Fruit fly (Drosophila melanogaster): ENCODE results near the gene alpha-Est1.

Gene alpha-Est1

dm6 chr3R:7523594-7523993, 25.3 kb downstream of the alpha-Est1 start, which contains the start of gene alpha-Est7:
Gene alpha-Est7, minus strand, starts transcription at chr3R:7523753.
- no peak for TF ChIP-seq ttk (optimal IDR thresholded peaks at IDR 0.05)
- no peak for TF ChIP-seq psq (optimal IDR thresholded peaks at IDR 0.05)
- no peak for TF ChIP-seq Myc (optimal IDR thresholded peaks at IDR 0.05)
- no peak for TF ChIP-seq Sin3A (optimal IDR thresholded peaks at IDR 0.05)

dm6 chr3R:7522266-7522955, 26.5 kb downstream of the alpha-Est1 start:
- no peak for TF ChIP-seq Myc (optimal IDR thresholded peaks at IDR 0.05)
- TF ChIP-seq psq (optimal IDR thresholded peaks at IDR 0.05) = no peak
- TF ChIP-seq ttk (optimal IDR thresholded peaks at IDR 0.05) = no peak
- TF ChIP-seq insv (optimal IDR thresholded peaks at IDR 0.05) = no peak
- no peak for TF ChIP-seq h (optimal IDR thresholded peaks at IDR 0.05)
- TF ChIP-seq Sin3A (optimal IDR thresholded peaks at IDR 0.05) = no peak

dm6 chr3R:7519356-7519755, 29.6 kb downstream of the alpha-Est1 start, which contains the start of gene Ubc84D:
Gene Ubc84D, minus strand, starts transcription at chr3R:7519456.
- TF ChIP-seq insv (optimal IDR thresholded peaks at IDR 0.05) (no peak), psq (optimal IDR thresholded peaks at IDR 0.05) (no peak), Sin3A (optimal IDR thresholded peaks at IDR 0.05) (no peak), h (optimal IDR thresholded peaks at IDR 0.05) (no peak), Myc (optimal IDR thresholded peaks at IDR 0.05) (no peak), ttk (optimal IDR thresholded peaks at IDR 0.05) (no peak)

DNA sequence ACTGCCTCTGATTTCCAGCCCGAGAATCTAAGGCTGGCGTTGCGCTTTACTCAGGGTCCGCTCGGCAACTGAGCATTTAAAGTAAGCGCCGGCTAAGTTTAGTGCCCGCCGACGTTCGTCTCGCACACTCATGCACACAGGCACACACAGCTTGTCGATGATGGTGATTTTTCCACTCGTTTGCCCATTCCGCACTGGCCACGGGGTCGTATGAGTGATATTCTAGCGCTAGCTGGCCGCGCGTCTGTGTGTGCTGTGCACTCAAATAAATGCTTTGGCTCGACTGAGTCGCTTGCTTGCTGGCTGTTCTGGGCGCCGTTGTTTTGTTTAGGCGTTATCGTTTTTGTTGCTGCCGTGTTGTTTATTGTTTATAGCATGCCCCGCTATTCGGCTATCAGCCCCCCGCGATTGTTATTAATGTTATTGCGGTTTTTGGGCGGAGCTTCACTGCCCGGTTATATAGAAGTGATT, 33.3 kb downstream of the alpha-Est1 start, which contains the start of gene alpha-Est8:
alpha-Est8 (minus strand) TSS at position 72 of the 471 bp plus-strand sequence.
- TF ChIP-seq insv (optimal IDR thresholded peaks at IDR 0.05) (no peak), h (optimal IDR thresholded peaks at IDR 0.05) (no peak), Myc (optimal IDR thresholded peaks at IDR 0.05) (no peak), ttk (optimal IDR thresholded peaks at IDR 0.05) (no peak), psq (optimal IDR thresholded peaks at IDR 0.05) (no peak), Sin3A (optimal IDR thresholded peaks at IDR 0.05) (no peak)

DNA sequence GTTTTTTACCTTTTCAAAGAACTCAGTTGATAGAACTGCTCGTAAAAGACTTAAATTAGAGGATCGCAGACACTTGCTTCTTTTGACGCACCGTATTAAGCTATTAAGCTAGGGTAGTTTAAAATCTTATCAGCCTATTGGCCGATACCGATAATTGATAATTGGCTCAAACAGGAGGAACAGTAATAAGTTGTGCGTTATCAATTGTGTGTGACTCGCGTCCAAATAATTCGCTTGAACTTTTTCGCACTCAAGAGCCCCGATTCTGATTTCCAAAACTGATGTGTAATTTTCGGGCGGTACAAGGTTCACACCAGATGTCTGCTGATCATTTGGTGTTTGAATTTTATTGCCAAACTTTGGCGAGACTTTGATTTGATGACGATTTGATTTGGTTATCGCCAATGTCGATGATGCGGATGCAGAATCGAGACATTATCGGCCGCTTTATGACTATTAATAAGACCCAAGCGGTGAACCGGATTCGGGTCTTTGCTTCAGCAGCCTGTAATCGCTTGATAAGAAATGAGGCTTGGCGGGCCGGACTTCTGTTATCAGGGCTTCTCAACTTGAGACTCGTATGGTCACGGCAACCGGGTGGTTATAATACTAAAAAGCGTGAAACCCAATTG, 34.6 kb downstream of the alpha-Est1 start:
- no peak for TF ChIP-seq ttk (optimal IDR thresholded peaks at IDR 0.05)
- no peak for TF ChIP-seq h (optimal IDR thresholded peaks at IDR 0.05)
- TF ChIP-seq Sin3A (optimal IDR thresholded peaks at IDR 0.05) = no peak
- no peak for TF ChIP-seq psq (optimal IDR thresholded peaks at IDR 0.05)
- TF ChIP-seq Myc (optimal IDR thresholded peaks at IDR 0.05) = no peak
- TF ChIP-seq insv (optimal IDR thresholded peaks at IDR 0.05) = no peak

DNA sequence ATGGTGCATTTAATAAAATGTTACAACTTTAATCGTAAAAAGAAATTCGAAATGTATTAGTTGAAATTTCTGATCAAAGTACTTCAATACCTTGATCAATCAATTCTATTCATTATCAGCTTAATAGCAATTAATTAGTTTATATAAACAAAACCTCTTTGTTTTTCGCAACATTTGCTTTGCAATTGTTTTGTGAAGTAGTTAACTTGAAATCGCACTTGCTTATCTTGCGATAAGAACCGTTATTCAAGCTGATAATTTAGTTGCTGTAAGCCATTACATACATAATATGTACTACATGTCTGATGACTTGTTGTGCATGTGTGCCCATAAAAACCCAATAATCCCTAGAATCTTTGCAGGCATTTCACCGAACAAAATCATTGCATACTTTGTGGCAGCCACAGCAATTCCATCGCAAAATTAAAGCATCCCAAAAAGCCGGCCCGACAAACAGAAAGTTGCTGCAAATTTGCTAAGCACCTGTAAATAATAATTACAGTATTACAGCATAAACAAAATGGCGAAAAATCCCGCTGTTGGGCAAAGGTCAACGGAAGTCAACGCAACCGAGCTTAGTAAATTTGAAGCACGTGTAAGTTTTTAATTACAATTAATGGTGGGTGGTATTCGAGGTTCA, 40.6 kb downstream of the alpha-Est1 start:
- no peak for TF ChIP-seq Sin3A (optimal IDR thresholded peaks at IDR 0.05)
- TF ChIP-seq Myc (optimal IDR thresholded peaks at IDR 0.05) = no peak
- no peak for TF ChIP-seq h (optimal IDR thresholded peaks at IDR 0.05)
- TF ChIP-seq psq (optimal IDR thresholded peaks at IDR 0.05) = no peak

- TF ChIP-seq psq (optimal IDR thresholded peaks at IDR 0.05) (no peak), insv (optimal IDR thresholded peaks at IDR 0.05) (no peak), Myc (optimal IDR thresholded peaks at IDR 0.05) (no peak), h (optimal IDR thresholded peaks at IDR 0.05) (no peak), ttk (optimal IDR thresholded peaks at IDR 0.05) (no peak), Sin3A (optimal IDR thresholded peaks at IDR 0.05) (no peak)
Observed at dm6 chr3R:7506314-7506988, 42.5 kb downstream of the alpha-Est1 start.

DNA sequence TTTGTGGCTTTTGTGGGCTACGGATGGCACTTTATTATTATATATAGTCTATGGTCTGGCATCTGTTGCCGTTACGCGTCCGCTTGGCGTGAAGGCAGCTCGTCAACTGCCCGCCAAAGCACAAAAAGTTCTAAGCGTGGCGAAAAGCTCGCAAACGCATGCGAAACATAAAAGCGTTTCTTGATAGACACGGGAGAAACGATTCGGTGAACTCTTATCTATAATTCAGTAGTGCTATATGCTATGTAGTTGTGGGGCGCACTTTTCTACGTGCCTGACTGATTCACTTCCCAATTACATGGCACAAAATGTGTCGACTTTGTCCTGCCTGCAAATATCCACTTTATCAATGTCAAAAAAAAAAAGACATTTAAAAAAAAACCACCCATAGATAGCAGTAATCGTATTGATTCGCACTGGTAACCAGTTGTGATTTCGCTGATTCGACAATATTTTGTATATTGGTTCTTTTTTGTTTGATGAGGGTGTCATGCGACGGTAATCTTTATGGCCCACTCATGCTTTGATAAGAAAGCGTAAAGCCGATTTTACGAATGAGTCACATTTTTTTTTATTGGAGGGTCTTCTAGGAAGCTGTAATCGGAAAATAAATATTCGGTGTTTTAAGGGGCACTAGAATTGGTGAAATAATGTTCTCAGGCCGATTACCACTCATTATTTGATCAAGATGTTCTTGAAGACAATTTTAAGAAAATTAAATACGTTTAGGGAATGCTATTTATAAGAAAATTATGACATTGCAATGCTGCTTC, 43.7 kb downstream of the alpha-Est1 start, which contains the start of gene alpha-Est9:
alpha-Est9 (minus strand) TSS at position 110 of the 773 bp plus-strand sequence.
- no peak for TF ChIP-seq h (optimal IDR thresholded peaks at IDR 0.05)
- TF ChIP-seq psq (optimal IDR thresholded peaks at IDR 0.05) = no peak
- no peak for TF ChIP-seq Sin3A (optimal IDR thresholded peaks at IDR 0.05)
- TF ChIP-seq insv (optimal IDR thresholded peaks at IDR 0.05) = no peak
- TF ChIP-seq ttk (optimal IDR thresholded peaks at IDR 0.05) = no peak
- TF ChIP-seq Myc (optimal IDR thresholded peaks at IDR 0.05) = no peak

dm6 chr3R:7503216-7503615, 45.7 kb downstream of the alpha-Est1 start:
- TF ChIP-seq Myc (optimal IDR thresholded peaks at IDR 0.05) (no peak), Sin3A (optimal IDR thresholded peaks at IDR 0.05) (no peak), ttk (optimal IDR thresholded peaks at IDR 0.05) (no peak), insv (optimal IDR thresholded peaks at IDR 0.05) (no peak)

DNA sequence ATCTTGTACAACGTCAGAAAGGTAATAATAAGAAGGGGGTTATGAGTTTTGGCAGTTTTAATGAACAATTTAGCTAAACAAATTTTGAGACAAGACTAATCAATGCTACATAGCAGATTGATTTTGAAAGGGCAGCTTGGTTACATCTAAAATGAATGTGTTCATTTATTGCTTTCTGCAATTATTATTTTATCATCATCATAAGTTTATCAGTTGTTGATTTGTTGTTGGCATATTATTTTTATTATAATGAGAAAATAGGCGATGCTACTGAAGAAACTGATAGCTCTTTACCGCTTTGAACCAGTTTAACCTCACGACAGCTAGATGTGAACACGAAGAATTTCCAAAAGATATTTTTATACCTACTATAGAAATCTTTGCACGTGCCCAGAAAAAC, 46.6 kb downstream of the alpha-Est1 start, which contains the start of gene Mics1:
Mics1 (minus strand) TSS at position 101 of the 400 bp plus-strand sequence.
- no peak for TF ChIP-seq insv (optimal IDR thresholded peaks at IDR 0.05)
- no peak for TF ChIP-seq Myc (optimal IDR thresholded peaks at IDR 0.05)
- TF ChIP-seq ttk (optimal IDR thresholded peaks at IDR 0.05) = no peak
- no peak for TF ChIP-seq h (optimal IDR thresholded peaks at IDR 0.05)
- TF ChIP-seq Sin3A (optimal IDR thresholded peaks at IDR 0.05) = no peak
- no peak for TF ChIP-seq psq (optimal IDR thresholded peaks at IDR 0.05)

DNA sequence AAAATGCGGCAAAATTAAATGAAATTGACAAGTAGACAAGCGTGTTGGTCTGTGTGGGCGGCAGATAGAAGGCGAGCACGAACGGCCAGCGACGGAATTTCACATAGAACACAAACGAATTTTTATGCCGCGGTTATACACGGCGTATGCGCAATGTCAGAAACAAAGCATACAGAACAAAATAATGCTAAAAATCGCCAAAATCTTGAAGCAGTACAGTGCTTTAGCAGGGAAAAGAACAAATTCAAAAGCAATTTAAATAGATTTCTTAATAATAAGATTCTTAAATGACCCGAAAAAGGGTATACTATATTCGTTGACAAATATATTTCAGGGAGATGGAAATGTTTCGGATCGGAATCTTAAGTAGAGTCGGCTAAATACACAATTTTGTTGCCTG, 48.4 kb downstream of the alpha-Est1 start:
- TF ChIP-seq h (optimal IDR thresholded peaks at IDR 0.05) = no peak
- TF ChIP-seq ttk (optimal IDR thresholded peaks at IDR 0.05) = no peak
- TF ChIP-seq insv (optimal IDR thresholded peaks at IDR 0.05) = no peak
- TF ChIP-seq Myc (optimal IDR thresholded peaks at IDR 0.05) = no peak
- TF ChIP-seq Sin3A (optimal IDR thresholded peaks at IDR 0.05) = no peak
- TF ChIP-seq psq (optimal IDR thresholded peaks at IDR 0.05) = no peak
